Worm (Caenorhabditis elegans): ENCODE measurements around the gene srz-16.

ce11 chrV:20142285-20142684 lies 44.2 kb downstream of the srz-16 start, which contains the start of gene Y113G7A.12:
- no peak for TF ChIP-seq W03F9.2 (tag; optimal IDR thresholded peaks at IDR 0.05)
- TF ChIP-seq dao-5 (tag; optimal IDR thresholded peaks at IDR 0.05) = no peak
- TF ChIP-seq him-1 (tag; optimal IDR thresholded peaks at IDR 0.05) = no peak

Data from whole organism, L4/young adult.